Worm (Caenorhabditis elegans): ENCODE results near the gene lro-1.

The lro-1 gene

DNA sequence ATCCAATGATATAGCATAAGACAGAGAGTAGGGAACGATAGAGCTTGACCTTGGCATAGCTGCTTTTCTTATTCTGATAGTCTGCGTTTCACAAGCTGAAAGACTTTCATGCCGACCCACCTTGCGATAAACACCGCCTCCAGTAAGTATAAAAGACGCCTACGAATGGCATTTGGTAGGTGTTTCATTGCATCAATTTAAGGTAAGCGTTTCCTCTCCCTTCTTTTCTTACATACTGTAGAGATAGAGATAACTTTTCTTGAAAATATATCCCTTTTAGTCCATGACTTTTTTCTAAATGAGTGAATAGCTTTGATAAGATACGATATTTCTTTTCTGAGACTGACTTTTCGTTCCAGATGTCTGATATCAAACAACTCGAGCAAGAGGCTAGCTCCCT, 51.2 kb downstream of the lro-1 start, which contains the start of gene col-167:
TSS of gene col-167 (plus strand) at position 360 of the 400 bp plus-strand sequence.
- peak; percentile 1 for TF ChIP-seq nhr-23 (tag; optimal IDR thresholded peaks at IDR 0.05)
- TF ChIP-seq pha-4 (tag; optimal IDR thresholded peaks at IDR 0.05): no peak
- TF ChIP-seq nhr-43 (tag; optimal IDR thresholded peaks at IDR 0.05; ENCODE audit: poor library complexity, severe bottlenecking): no peak
- TF ChIP-seq nfya-1 (tag; optimal IDR thresholded peaks at IDR 0.05; ENCODE audit: insufficient read depth): peak; percentile 11
- TF ChIP-seq zag-1 (tag; optimal IDR thresholded peaks at IDR 0.05): no peak
- no peak for TF ChIP-seq nhr-11 (tag; optimal IDR thresholded peaks at IDR 0.05)
- peak; percentile 77 for TF ChIP-seq nhr-25 (tag; optimal IDR thresholded peaks at IDR 0.05)

Data from whole organism, L3 larva.